Worm (Caenorhabditis elegans) whole organism, L1 larva: ENCODE data around the gene math-6.
A peak's percentile ranks its signal among the peaks of the same experiment; 100 is the strongest.

Experiments used
- C16A3.4 ChIP-seq: fragments of 150-350 bp; optimal IDR thresholded peaks from 2 replicates; lab custom pipeline; 2014; ENCODE audit warnings: missing biosample characterization, missing genetic modification characterization
- Y116A8C.19 ChIP-seq: sonication (generic microtip); optimal IDR thresholded peaks from 2 replicates; lab custom pipeline; 2016; ENCODE audit warnings: missing compliant biosample characterization, missing genetic modification characterization, borderline replicate concordance
- aly-2 ChIP-seq: fragments of 150-350 bp; optimal IDR thresholded peaks from 2 replicates; lab custom pipeline; 2014; ENCODE audit warnings: missing biosample characterization, missing genetic modification characterization
- blmp-1 ChIP-seq: fragments of 150-350 bp; optimal IDR thresholded peaks from 2 replicates; lab custom pipeline; 2014; ENCODE audit warnings: missing biosample characterization, missing genetic modification characterization
- ceh-8 ChIP-seq: fragments of 200-800 bp; sonication (Bioruptor generic); optimal IDR thresholded peaks from 2 replicates; lab custom pipeline; 2018; ENCODE audit warnings: mild to moderate bottlenecking, missing genetic modification characterization, moderate library complexity, missing compliant biosample characterization
- ceh-82 ChIP-seq, 3 experiments: fragments of 150-350 bp in 1 of 3; sonication (generic microtip) in 2 of 3; optimal IDR thresholded peaks; 2 replicates each; lab custom pipeline; 2014 to 2017; ENCODE audit warnings: missing biosample characterization in 3 of 3, missing genetic modification characterization in 3 of 3
- efl-1 ChIP-seq, 4 experiments: fragments of 150-350 bp; optimal IDR thresholded peaks in 3 of 4; peaks in 1 of 4; 1 replicate in 1 of 4; 2 replicates in 3 of 4; lab custom pipeline; 2014; ENCODE audit warnings: missing biosample characterization in 2 of 4, missing genetic modification characterization in 2 of 4, missing genetic modification reagents in 2 of 4
- egl-13 ChIP-seq: sonication (generic microtip); optimal IDR thresholded peaks from 2 replicates; lab custom pipeline; 2016; ENCODE audit warnings: missing genotype, missing genetic modification reagents, missing genetic modification characterization, missing compliant biosample characterization
- elt-2 ChIP-seq: sonication (generic microtip); optimal IDR thresholded peaks from 2 replicates; lab custom pipeline; 2016; ENCODE audit warnings: missing genetic modification characterization, mild to moderate bottlenecking, inconsistent platforms, missing compliant biosample characterization, missing genetic modification reagents
- elt-3 ChIP-seq, 6 experiments: fragments of 150-350 bp in 1 of 6; sonication (generic microtip); optimal IDR thresholded peaks; 2 replicates each; lab custom pipeline; 2017 to 2018; ENCODE audit warnings: missing biosample characterization in 6 of 6, missing genetic modification characterization in 6 of 6, inconsistent platforms in 1 of 6
- fkh-4 ChIP-seq: sonication (generic microtip); optimal IDR thresholded peaks from 2 replicates; lab custom pipeline; 2016; ENCODE audit warnings: missing compliant biosample characterization, missing genetic modification characterization, borderline replicate concordance
- fos-1 ChIP-seq: fragments of 150-350 bp; optimal IDR thresholded peaks from 2 replicates; lab custom pipeline; 2014; ENCODE audit warnings: missing biosample characterization, missing genetic modification characterization
- hlh-17 ChIP-seq: fragments of 200-800 bp; sonication (Bioruptor generic); optimal IDR thresholded peaks from 2 replicates; lab custom pipeline; 2018; ENCODE audit warnings: missing genetic modification characterization, mild to moderate bottlenecking, missing compliant biosample characterization, moderate library complexity, borderline replicate concordance
- lin-14 ChIP-seq: fragments of 200-800 bp; sonication (Bioruptor generic); optimal IDR thresholded peaks from 2 replicates; lab custom pipeline; 2018; ENCODE audit warnings: mild to moderate bottlenecking, missing genetic modification characterization, moderate library complexity, missing compliant biosample characterization
- lin-35 ChIP-seq, 2 experiments: fragments of 150-350 bp; optimal IDR thresholded peaks; 2 replicates each; lab custom pipeline; 2014; ENCODE audit warnings: missing biosample characterization in 2 of 2, missing genetic modification characterization in 2 of 2, missing genetic modification reagents in 2 of 2
- mep-1 ChIP-seq: fragments of 150-350 bp; optimal IDR thresholded peaks from 2 replicates; lab custom pipeline; 2014; ENCODE audit warnings: missing biosample characterization, missing genetic modification characterization
- nhr-12 ChIP-seq: sonication (generic microtip); optimal IDR thresholded peaks from 2 replicates; lab custom pipeline; 2017; ENCODE audit warnings: missing biosample characterization, missing genetic modification characterization
- nhr-28 ChIP-seq: fragments of 150-350 bp; optimal IDR thresholded peaks from 2 replicates; lab custom pipeline; 2014; ENCODE audit warnings: missing biosample characterization, missing genetic modification characterization
- pag-3 ChIP-seq: sonication (generic microtip); optimal IDR thresholded peaks from 2 replicates; lab custom pipeline; 2017; ENCODE audit warnings: missing genetic modification characterization, mild to moderate bottlenecking, missing compliant biosample characterization, antibody characterized with exemption, borderline replicate concordance; ENCODE audit not compliant: insufficient read depth
- pqm-1 ChIP-seq: sonication (generic microtip); optimal IDR thresholded peaks from 3 replicates; lab custom pipeline; 2017; ENCODE audit warnings: missing biosample characterization, missing genetic modification characterization
- skn-1 ChIP-seq: fragments of 150-350 bp; optimal IDR thresholded peaks from 2 replicates; lab custom pipeline; 2014; ENCODE audit warnings: missing biosample characterization, missing genetic modification characterization
- snu-23 ChIP-seq: sonication (generic microtip); optimal IDR thresholded peaks from 2 replicates; lab custom pipeline; 2016; ENCODE audit warnings: missing genetic modification characterization, missing compliant biosample characterization
- sptf-1 ChIP-seq: fragments of 150-350 bp; optimal IDR thresholded peaks from 2 replicates; lab custom pipeline; 2014; ENCODE audit warnings: missing biosample characterization, missing genetic modification characterization
- swsn-7 ChIP-seq: sonication (generic microtip); optimal IDR thresholded peaks from 2 replicates; lab custom pipeline; 2016; ENCODE audit warnings: missing genetic modification characterization, missing compliant biosample characterization
- tlp-1 ChIP-seq: fragments of 150-350 bp; optimal IDR thresholded peaks from 2 replicates; lab custom pipeline; 2014; ENCODE audit warnings: missing biosample characterization, missing genetic modification characterization
- unc-62 ChIP-seq: fragments of 150-350 bp; optimal IDR thresholded peaks from 2 replicates; lab custom pipeline; 2014; ENCODE audit warnings: missing biosample characterization, missing genetic modification reagents, missing genetic modification characterization
- unc-86 ChIP-seq: sonication (generic microtip); optimal IDR thresholded peaks from 2 replicates; lab custom pipeline; 2016; ENCODE audit warnings: missing genetic modification characterization, missing compliant biosample characterization
- unc-98 ChIP-seq: fragments of 200-800 bp; sonication (Bioruptor generic); IDR thresholded peaks from 2 replicates; pipeline ENCODE4 v1.3.6; 2022; ENCODE audit warnings: missing genetic modification characterization, missing compliant biosample characterization

math-6 gene

ce11 chrII:1850840-1851294 lies 33.7 kb downstream of the math-6 start, which contains the start of gene C52E2.3:
Gene C52E2.3, plus strand, starts transcription at chrII:1851244.
- no peak for TF ChIP-seq ceh-82 (tag; optimal IDR thresholded peaks at IDR 0.05; lab: Kevin White, UChicago)
- TF ChIP-seq elt-3 (tag; optimal IDR thresholded peaks at IDR 0.05; lab: Kevin White, UChicago) = peak in 5 of 6 experiments; percentile 56 to 80 (median 70)
- peak; percentile 81 for TF ChIP-seq elt-2
- no peak for TF ChIP-seq unc-86 (tag; lab: Kevin White, UChicago)
- TF ChIP-seq blmp-1 = peak; percentile 26

ce11 chrII:1850299-1850698 lies 34.2 kb downstream of the math-6 start, which contains the start of gene fbxb-96:
Gene fbxb-96, minus strand, starts transcription at chrII:1850399.
- TF ChIP-seq Y116A8C.19 (tag; lab: Kevin White, UChicago) (no peak), swsn-7 (tag; lab: Kevin White, UChicago) (no peak), skn-1 (tag; lab: Kevin White, UChicago) (no peak)

ce11 chrII:1848109-1848508 lies 36.4 kb downstream of the math-6 start, which contains the start of gene fbxb-97:
Gene fbxb-97, minus strand, starts transcription at chrII:1848161.
- TF ChIP-seq efl-1 (optimal IDR thresholded peaks at IDR 0.05; lab: Kevin White, UChicago) = peak in 1 of 2 experiments; percentile 48
- TF ChIP-seq efl-1 (GFP tag; optimal IDR thresholded peaks at IDR 0.05 in 1 of 2; lab: Kevin White, UChicago) = no peak
- TF ChIP-seq snu-23 = no peak

ce11 chrII:1844552-1844951 lies 40.0 kb downstream of the math-6 start:
- no peak for TF ChIP-seq mep-1 (tag; lab: Kevin White, UChicago)
- no peak for TF ChIP-seq lin-14 (GFP tag; lab: Kevin White, UChicago)
- TF ChIP-seq elt-2 = no peak
- no peak for TF ChIP-seq C16A3.4
- TF ChIP-seq fkh-4 (tag; lab: Kevin White, UChicago) = no peak
- no peak for TF ChIP-seq nhr-28 (tag; lab: Kevin White, UChicago)
- no peak for TF ChIP-seq aly-2 (tag; lab: Kevin White, UChicago)
- no peak for TF ChIP-seq unc-62 (GFP tag; lab: Kevin White, UChicago)
- no peak for TF ChIP-seq sptf-1

- no peak for TF ChIP-seq ceh-82 (tag; optimal IDR thresholded peaks at IDR 0.05; lab: Kevin White, UChicago)
- TF ChIP-seq unc-98 (GFP tag; lab: Robert Waterston, UW) = no peak
- peak; percentile 96 for TF ChIP-seq elt-2
- no peak for TF ChIP-seq efl-1 (optimal IDR thresholded peaks at IDR 0.05; lab: Kevin White, UChicago)
- TF ChIP-seq efl-1 (GFP tag; optimal IDR thresholded peaks at IDR 0.05 in 1 of 2; lab: Kevin White, UChicago) = peak in 1 of 2 experiments; percentile 16
- TF ChIP-seq unc-62 (GFP tag; lab: Kevin White, UChicago) = no peak
- TF ChIP-seq nhr-12 (tag; lab: Kevin White, UChicago) = no peak
- peak; percentile 5 for TF ChIP-seq egl-13 (tag; lab: Kevin White, UChicago)
- no peak for TF ChIP-seq ceh-8 (GFP tag; lab: Kevin White, UChicago)
- no peak for TF ChIP-seq fos-1 (tag; lab: Kevin White, UChicago)
- no peak for TF ChIP-seq hlh-17 (GFP tag; lab: Kevin White, UChicago)
- peak; percentile 45 for TF ChIP-seq tlp-1 (tag; lab: Kevin White, UChicago)
- TF ChIP-seq pqm-1 (tag; lab: Kevin White, UChicago) = peak; percentile 16
- TF ChIP-seq C16A3.4 = no peak
- TF ChIP-seq lin-35 (GFP tag; optimal IDR thresholded peaks at IDR 0.05; lab: Kevin White, UChicago) = peak in 1 of 2 experiments; percentile 34
Observed at ce11 chrII:1842894-1843293, 41.6 kb downstream of the math-6 start, which contains the start of the genes C52E2.5 and C52E2.4. Gene C52E2.5, minus strand, starts transcription at chrII:1842936. Gene C52E2.4, plus strand, starts transcription at chrII:1843145.

ce11 chrII:1836204-1836603 lies 48.3 kb downstream of the math-6 start, which contains the start of gene T08E11.1:
Gene T08E11.1, plus strand, starts transcription at chrII:1836504.
- TF ChIP-seq elt-2 = peak; percentile 47
- TF ChIP-seq pag-3 (tag; lab: Kevin White, UChicago) = no peak
